Worm (Caenorhabditis elegans) whole organism, late embryonic: ENCODE data around the gene C45B11.2.

Source experiments
- K02D7.2 ChIP-seq: sonication (generic microtip); optimal IDR thresholded peaks from 2 replicates; lab custom pipeline; 2017; ENCODE audit warnings: mild to moderate bottlenecking, missing genetic modification characterization, missing compliant biosample characterization
- ama-1 ChIP-seq: fragments of 150-350 bp; optimal IDR thresholded peaks from 2 replicates; lab custom pipeline; 2014
- mec-3 ChIP-seq: sonication (generic microtip); optimal IDR thresholded peaks from 2 replicates; lab custom pipeline; 2016; ENCODE audit warnings: borderline replicate concordance, missing genetic modification characterization, missing compliant biosample characterization
- ttx-3 ChIP-seq: sonication (generic microtip); optimal IDR thresholded peaks from 2 replicates; lab custom pipeline; 2016; ENCODE audit warnings: missing genetic modification reagents, missing genetic modification characterization, missing compliant biosample characterization

- TF ChIP-seq ttx-3 (tag; lab: Kevin White, UChicago): no peak
- TF ChIP-seq ama-1 (lab: Kevin White, UChicago): no peak
- TF ChIP-seq mec-3 (tag; lab: Kevin White, UChicago): no peak
- no peak for TF ChIP-seq K02D7.2 (tag; lab: Kevin White, UChicago)
These were observed 40.1 kb upstream of the C45B11.2 start, which contains the start of gene F53B7.4 for ce11 chrV:11002434-11002833.
